Fruit fly (Drosophila melanogaster) whole organism, pupa: ENCODE measurements around the gene CG14662.

ENCODE experiments used
- CG12605 ChIP-seq: fragments of 200-800 bp; sonication (Bioruptor generic); IDR thresholded peaks from 2 replicates; pipeline ENCODE4 v1.3.6; 2022; ENCODE audit warnings: missing biosample characterization, missing genetic modification characterization
- CG13204 ChIP-seq: fragments of 200-800 bp; sonication (Bioruptor generic); optimal IDR thresholded peaks from 2 replicates; lab custom pipeline; 2018; ENCODE audit warnings: missing biosample characterization, mild to moderate bottlenecking, missing genetic modification characterization, moderate library complexity
- CG9948 ChIP-seq: fragments of 200-800 bp; sonication (Bioruptor generic); optimal IDR thresholded peaks from 2 replicates; lab custom pipeline; 2018; ENCODE audit warnings: missing biosample characterization, mild to moderate bottlenecking, missing genetic modification characterization, moderate library complexity
- EcR ChIP-seq: fragments of 200-800 bp; sonication (Bioruptor generic); optimal IDR thresholded peaks from 3 replicates; lab custom pipeline; 2019; ENCODE audit warnings: missing biosample characterization, missing genetic modification characterization, mild to moderate bottlenecking, moderate library complexity, missing genetic modification reagents
- Ets98B ChIP-seq: fragments of 200-800 bp; sonication (Bioruptor generic); IDR thresholded peaks from 2 replicates; pipeline ENCODE4 v1.3.6; 2022; ENCODE audit warnings: missing biosample characterization, missing genetic modification characterization
- fd96Ca ChIP-seq: fragments of 200-800 bp; sonication (Bioruptor generic); IDR thresholded peaks from 3 replicates; pipeline ENCODE4 v1.3.6; 2022; ENCODE audit warnings: missing biosample characterization, missing genetic modification characterization

DNA sequence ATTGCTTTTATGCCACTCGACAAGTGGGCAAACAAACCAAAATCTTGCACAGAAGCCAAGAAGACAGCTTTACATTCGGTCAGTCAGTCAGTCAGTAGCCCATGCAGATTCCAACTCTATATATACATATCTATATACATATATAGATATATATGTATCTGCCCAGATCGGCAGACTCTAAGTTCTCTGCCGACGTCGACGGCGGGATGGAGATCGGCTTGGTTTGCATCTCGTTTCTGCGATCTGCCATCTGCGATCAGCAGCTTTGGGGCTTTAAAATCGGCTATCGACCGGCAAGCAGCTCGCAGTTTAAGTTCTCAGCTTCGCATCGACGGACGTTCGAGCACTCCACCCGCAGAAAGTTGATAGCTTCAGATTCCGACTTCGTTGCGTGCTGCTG is 18.9 kb downstream of the CG14662 start, which contains the start of gene Jhbp1:
- TF ChIP-seq CG12605 (GFP tag; lab: Robert Waterston, UW) (no peak), Ets98B (GFP tag; lab: Robert Waterston, UW) (no peak), CG9948 (tag; lab: Kevin White, UChicago) (no peak), EcR (no peak), fd96Ca (GFP tag; lab: Robert Waterston, UW) (no peak), CG13204 (no peak)
